Worm (Caenorhabditis elegans): Measurements from ENCODE around the gene trd-1.

trd-1 gene

ce11 chrIII:7381546-7382171 lies 4.4 kb upstream of the trd-1 start, which contains the start of the genes hmg-4 and T20B12.3:
TSS of gene hmg-4 (minus strand) at chrIII:7381596.
TSS of gene T20B12.3 (plus strand) at chrIII:7382115.
- TF ChIP-seq F13C5.2 (tag; optimal IDR thresholded peaks at IDR 0.05) (peak; percentile 18), tbx-37 (GFP tag; conservative IDR thresholded peaks at IDR 0.05) (no peak)

ce11 chrIII:7383733-7384132 lies 2.3 kb upstream of the trd-1 start, which contains the start of gene tbp-1:
TSS of gene tbp-1 (plus strand) at chrIII:7384033.
- TF ChIP-seq tbx-11 (GFP tag; IDR thresholded peaks at IDR 0.05) (no peak), ama-1 (optimal IDR thresholded peaks at IDR 0.05) (no peak), ceh-36 (tag; optimal IDR thresholded peaks at IDR 0.05) (no peak), hmg-4 (GFP tag; optimal IDR thresholded peaks at IDR 0.05) (no peak), F13C5.2 (tag; optimal IDR thresholded peaks at IDR 0.05) (no peak), ets-7 (tag; optimal IDR thresholded peaks at IDR 0.05) (no peak), aly-1 (tag; optimal IDR thresholded peaks at IDR 0.05) (no peak), hnd-1 (tag; optimal IDR thresholded peaks at IDR 0.05) (no peak), tra-4 (tag; optimal IDR thresholded peaks at IDR 0.05) (no peak), tbx-37 (GFP tag; conservative IDR thresholded peaks at IDR 0.05) (no peak), hmbx-1 (tag; optimal IDR thresholded peaks at IDR 0.05) (no peak), ceh-13 (GFP tag; optimal IDR thresholded peaks at IDR 0.05) (no peak), B0310.2 (tag; optimal IDR thresholded peaks at IDR 0.05) (no peak), sea-1 (GFP tag; conservative IDR thresholded peaks at IDR 0.05) (no peak)

ce11 chrIII:7386539-7386938 lies 510 bp downstream of the trd-1 start:
- TF ChIP-seq pes-1 (GFP tag; IDR thresholded peaks at IDR 0.05) = peak; percentile 44; the same call in 1 of the 2 replicates

- TF ChIP-seq tbx-11 (GFP tag; IDR thresholded peaks at IDR 0.05) (no peak), ceh-36 (tag; optimal IDR thresholded peaks at IDR 0.05) (no peak), ets-7 (tag; optimal IDR thresholded peaks at IDR 0.05) (no peak), flt-1 (GFP tag; IDR thresholded peaks at IDR 0.05) (no peak), tra-4 (tag; optimal IDR thresholded peaks at IDR 0.05) (no peak), B0310.2 (tag; optimal IDR thresholded peaks at IDR 0.05) (no peak), pes-1 (GFP tag; IDR thresholded peaks at IDR 0.05) (no peak), hmg-4 (GFP tag; optimal IDR thresholded peaks at IDR 0.05) (no peak), ceh-13 (GFP tag; optimal IDR thresholded peaks at IDR 0.05) (no peak), aly-1 (tag; optimal IDR thresholded peaks at IDR 0.05) (no peak), hnd-1 (tag; optimal IDR thresholded peaks at IDR 0.05) (no peak), tbx-37 (GFP tag; conservative IDR thresholded peaks at IDR 0.05) (no peak), F13C5.2 (tag; optimal IDR thresholded peaks at IDR 0.05) (no peak)
Observed at ce11 chrIII:7387359-7387758, 1.3 kb downstream of the trd-1 start.

ce11 chrIII:7395354-7395753 lies 9.3 kb downstream of the trd-1 start, which contains the start of gene lgc-50:
TSS of gene lgc-50 (minus strand) at chrIII:7395454.
- TF ChIP-seq ama-1 (optimal IDR thresholded peaks at IDR 0.05) (no peak), tbx-37 (GFP tag; conservative IDR thresholded peaks at IDR 0.05) (no peak), F13C5.2 (tag; optimal IDR thresholded peaks at IDR 0.05) (no peak), hnd-1 (tag; optimal IDR thresholded peaks at IDR 0.05) (no peak), scrt-1 (GFP tag; IDR thresholded peaks at IDR 0.05) (no peak), hmbx-1 (tag; optimal IDR thresholded peaks at IDR 0.05) (no peak), tbx-11 (GFP tag; IDR thresholded peaks at IDR 0.05) (no peak), ceh-13 (GFP tag; optimal IDR thresholded peaks at IDR 0.05) (no peak), aly-1 (tag; optimal IDR thresholded peaks at IDR 0.05) (no peak), ceh-36 (tag; optimal IDR thresholded peaks at IDR 0.05) (no peak), sea-1 (GFP tag; conservative IDR thresholded peaks at IDR 0.05) (no peak), B0310.2 (tag; optimal IDR thresholded peaks at IDR 0.05) (no peak), tra-4 (tag; optimal IDR thresholded peaks at IDR 0.05) (no peak), pes-1 (GFP tag; IDR thresholded peaks at IDR 0.05) (no peak), flt-1 (GFP tag; IDR thresholded peaks at IDR 0.05) (no peak), ets-7 (tag; optimal IDR thresholded peaks at IDR 0.05) (no peak), hmg-4 (GFP tag; optimal IDR thresholded peaks at IDR 0.05) (no peak)

- TF ChIP-seq tbx-37 (GFP tag; conservative IDR thresholded peaks at IDR 0.05) (no peak), sea-1 (GFP tag; conservative IDR thresholded peaks at IDR 0.05) (no peak), flt-1 (GFP tag; IDR thresholded peaks at IDR 0.05) (no peak), ama-1 (optimal IDR thresholded peaks at IDR 0.05) (no peak), B0310.2 (tag; optimal IDR thresholded peaks at IDR 0.05) (no peak), tra-4 (tag; optimal IDR thresholded peaks at IDR 0.05) (no peak), hmg-4 (GFP tag; optimal IDR thresholded peaks at IDR 0.05) (no peak), hmbx-1 (tag; optimal IDR thresholded peaks at IDR 0.05) (no peak), tbx-11 (GFP tag; IDR thresholded peaks at IDR 0.05) (no peak)
Observed at ce11 chrIII:7397196-7397595, 11.2 kb downstream of the trd-1 start.

- TF ChIP-seq ceh-36 (tag; optimal IDR thresholded peaks at IDR 0.05) (no peak), pes-1 (GFP tag; IDR thresholded peaks at IDR 0.05) (no peak), F13C5.2 (tag; optimal IDR thresholded peaks at IDR 0.05) (no peak), tbx-37 (GFP tag; conservative IDR thresholded peaks at IDR 0.05) (no peak), ets-7 (tag; optimal IDR thresholded peaks at IDR 0.05) (no peak), hnd-1 (tag; optimal IDR thresholded peaks at IDR 0.05) (no peak), hmg-4 (GFP tag; optimal IDR thresholded peaks at IDR 0.05) (no peak), ceh-13 (GFP tag; optimal IDR thresholded peaks at IDR 0.05) (no peak), aly-1 (tag; optimal IDR thresholded peaks at IDR 0.05) (no peak), flt-1 (GFP tag; IDR thresholded peaks at IDR 0.05) (no peak), tbx-11 (GFP tag; IDR thresholded peaks at IDR 0.05) (no peak), B0310.2 (tag; optimal IDR thresholded peaks at IDR 0.05) (no peak)
Observed at ce11 chrIII:7399004-7399403, 13.0 kb downstream of the trd-1 start.

Measured in whole organism, early embryonic.